Fruit fly (Drosophila melanogaster): ENCODE measurements around the gene fon.
A peak's percentile ranks its signal among the peaks of the same experiment; 100 is the strongest.

The fon gene

DNA sequence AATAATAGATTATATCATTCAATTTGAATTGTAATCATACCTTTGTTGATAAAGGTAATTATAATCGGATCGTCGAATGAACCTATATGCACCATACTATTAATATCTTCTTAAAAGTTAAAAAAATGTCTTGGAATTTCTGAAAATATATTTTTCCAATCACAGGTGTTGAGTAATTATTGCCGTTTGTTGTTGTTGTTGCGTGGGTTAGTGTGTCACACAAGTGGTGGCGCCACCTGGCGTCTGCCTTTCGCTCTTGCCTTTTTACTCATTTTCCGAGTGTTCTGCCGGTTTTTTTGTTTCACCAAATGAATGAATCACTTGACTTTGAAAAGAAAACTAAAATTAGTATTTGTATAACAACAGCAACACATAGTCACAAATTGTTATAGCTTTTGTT is 29.1 kb upstream of the fon start:
- TF ChIP-seq kay (GFP tag; ENCODE audit: borderline replicate concordance) (peak; percentile 62), CG7045 (GFP tag; optimal IDR thresholded peaks at IDR 0.05) (no peak), cnc (optimal IDR thresholded peaks at IDR 0.05) (no peak)

DNA sequence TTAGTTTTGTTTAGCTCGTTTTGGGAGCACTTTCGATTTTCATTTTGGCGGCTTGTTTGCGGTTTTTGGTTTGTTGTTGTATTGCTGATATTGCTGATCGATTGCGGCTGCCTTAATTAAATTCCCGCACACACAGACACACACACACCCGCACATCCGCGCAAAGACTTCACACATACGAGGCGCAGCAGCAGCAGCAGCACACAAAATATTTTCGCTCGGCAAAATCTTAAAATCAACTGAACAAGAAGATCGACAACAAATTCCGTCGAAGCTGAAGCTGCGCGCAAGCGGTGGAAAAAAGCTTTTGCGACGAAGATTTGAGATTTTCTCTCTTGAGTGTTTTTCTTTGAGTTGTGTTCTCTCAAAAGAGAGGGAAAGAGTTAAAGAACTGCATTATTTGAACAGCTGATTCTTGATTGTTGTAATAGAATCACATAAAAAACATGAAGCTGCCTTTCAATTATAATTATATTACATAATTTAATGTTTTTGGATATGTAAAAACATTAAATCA is 28.3 kb upstream of the fon start:
- TF ChIP-seq pad (GFP tag; optimal IDR thresholded peaks at IDR 0.05) (no peak), cic (GFP tag; optimal IDR thresholded peaks at IDR 0.05) (peak; percentile 38), CG11617 (GFP tag; optimal IDR thresholded peaks at IDR 0.05) (peak; percentile 26)

DNA sequence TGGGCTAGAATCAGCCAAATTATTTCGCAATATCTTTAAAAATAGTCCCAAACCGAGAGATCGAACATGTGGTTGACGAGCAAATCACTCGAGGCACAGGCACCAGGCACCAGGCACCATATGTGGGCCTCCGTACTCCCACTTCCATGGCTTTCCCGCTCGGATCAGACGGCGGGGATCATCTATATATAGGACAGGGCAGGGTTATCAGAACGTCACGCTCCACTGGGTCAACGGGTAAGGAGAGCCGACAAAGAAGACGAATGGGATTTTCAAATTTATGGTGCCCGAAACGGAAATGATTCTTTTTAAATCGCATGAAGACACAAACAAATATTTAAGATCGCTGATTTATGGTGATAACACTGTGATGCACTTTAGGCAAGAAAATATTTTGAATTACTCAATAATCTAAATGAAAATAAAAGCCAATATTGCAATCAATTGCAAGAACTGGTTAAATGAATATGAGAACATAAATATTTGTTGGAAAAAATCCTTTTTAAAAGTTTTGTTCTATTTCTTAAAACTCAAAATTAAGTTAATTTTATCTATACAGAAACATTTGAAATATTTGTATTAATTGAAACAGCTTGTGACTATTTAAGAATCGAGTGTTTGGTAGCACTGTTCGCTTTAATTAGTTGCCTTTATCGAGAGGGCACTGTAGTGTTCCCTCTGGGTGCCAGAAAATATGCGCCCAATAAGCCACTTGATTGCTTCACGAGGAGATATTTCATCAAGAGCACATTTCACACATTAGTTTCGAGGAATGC is 27.3 kb upstream of the fon start:
- no peak for TF ChIP-seq Crg-1 (GFP tag; optimal IDR thresholded peaks at IDR 0.05)
- TF ChIP-seq cnc (optimal IDR thresholded peaks at IDR 0.05): no peak
- TF ChIP-seq CG14711 (tag; optimal IDR thresholded peaks at IDR 0.05): no peak
- TF ChIP-seq Clk (GFP tag; optimal IDR thresholded peaks at IDR 0.05): no peak
- peak; percentile 60 for TF ChIP-seq kay (GFP tag; ENCODE audit: borderline replicate concordance)

DNA sequence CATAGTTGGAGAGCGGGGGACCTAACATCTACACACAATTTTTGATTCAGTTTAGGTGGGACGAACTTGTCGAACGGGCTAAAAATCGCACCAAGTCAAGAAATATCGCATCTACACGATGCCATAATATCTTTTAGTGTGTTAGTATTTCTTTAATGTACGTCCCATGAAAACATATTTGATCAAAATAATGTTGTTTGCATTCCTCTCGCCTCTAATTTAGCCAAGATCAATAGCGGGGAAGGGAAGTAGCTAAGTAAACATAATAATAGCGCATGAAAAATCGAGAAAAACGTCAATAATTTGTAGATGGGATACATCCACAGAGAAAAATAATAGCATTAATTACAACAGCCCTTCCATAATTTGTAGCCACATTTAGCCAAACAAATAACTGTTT is 26.0 kb upstream of the fon start:
- TF ChIP-seq CG14711 (tag; optimal IDR thresholded peaks at IDR 0.05): no peak
- no peak for TF ChIP-seq ovo (GFP tag; optimal IDR thresholded peaks at IDR 0.05)
- no peak for TF ChIP-seq Clk (GFP tag; optimal IDR thresholded peaks at IDR 0.05)
- no peak for TF ChIP-seq toe (GFP tag; optimal IDR thresholded peaks at IDR 0.05)
- no peak for TF ChIP-seq cic (GFP tag; optimal IDR thresholded peaks at IDR 0.05)
- TF ChIP-seq CG7101 (tag; optimal IDR thresholded peaks at IDR 0.05): no peak
- no peak for TF ChIP-seq pad (GFP tag; optimal IDR thresholded peaks at IDR 0.05)
- no peak for TF ChIP-seq CG11617 (GFP tag; optimal IDR thresholded peaks at IDR 0.05)
- no peak for TF ChIP-seq CG7045 (GFP tag; optimal IDR thresholded peaks at IDR 0.05)
- no peak for TF ChIP-seq CG33017 (tag; optimal IDR thresholded peaks at IDR 0.05)
- TF ChIP-seq CG1620 (GFP tag; optimal IDR thresholded peaks at IDR 0.05): no peak

DNA sequence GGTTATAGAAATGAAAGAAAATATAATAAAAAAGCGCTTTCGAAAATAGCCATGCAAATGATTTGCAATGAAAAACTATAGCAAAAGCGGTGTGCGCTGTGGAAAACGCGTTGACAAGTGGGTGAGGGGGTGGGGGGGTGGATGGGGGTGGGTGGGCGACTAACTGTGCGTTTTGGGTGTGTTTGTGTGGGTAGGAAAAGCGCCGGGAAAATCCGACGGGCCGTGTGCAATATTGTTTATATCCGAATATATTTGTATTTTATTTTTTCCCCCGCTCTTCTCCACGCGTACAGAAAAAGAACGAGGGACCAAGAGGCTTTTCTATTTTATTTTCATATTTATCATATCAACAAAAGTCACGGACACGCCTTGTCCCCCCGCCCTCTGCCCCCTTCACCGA is 20.4 kb upstream of the fon start:
- TF ChIP-seq tj (GFP tag; optimal IDR thresholded peaks at IDR 0.05) (no peak), cnc (optimal IDR thresholded peaks at IDR 0.05) (no peak), kay (GFP tag; ENCODE audit: borderline replicate concordance) (no peak)

DNA sequence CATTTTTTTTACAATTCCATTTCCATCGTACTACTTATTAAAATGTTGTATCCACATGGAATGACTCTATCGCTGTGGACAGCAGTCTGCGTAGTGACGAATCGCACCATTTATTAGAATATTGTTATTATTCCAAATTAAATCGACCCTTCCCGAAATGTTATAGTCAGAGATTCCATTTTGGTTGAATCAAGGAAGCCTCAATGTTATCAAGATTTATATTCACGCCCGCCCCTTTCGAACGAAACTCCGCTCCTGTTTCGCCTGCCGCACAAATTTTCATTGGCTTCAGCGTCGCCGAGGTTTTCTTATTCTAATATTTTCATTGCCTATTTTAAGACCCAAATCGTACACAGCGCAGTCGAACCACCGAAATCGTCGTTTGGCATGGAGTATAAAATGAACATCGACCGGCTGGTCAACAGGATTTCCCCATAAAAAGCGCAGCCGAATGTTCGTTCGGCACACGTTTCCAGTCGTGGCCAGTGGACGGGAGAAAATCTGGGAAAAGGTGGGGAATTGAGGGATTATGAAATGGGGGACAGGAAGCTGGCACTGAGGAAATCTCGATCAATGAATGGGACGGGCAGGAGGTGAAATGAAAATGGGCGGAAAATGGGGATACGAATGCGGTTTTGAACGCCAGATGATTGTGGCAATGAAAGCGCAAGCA is 19.8 kb upstream of the fon start:
- TF ChIP-seq CG5204 (GFP tag; optimal IDR thresholded peaks at IDR 0.05) (no peak), pad (GFP tag; optimal IDR thresholded peaks at IDR 0.05) (no peak), bab1 (GFP tag; optimal IDR thresholded peaks at IDR 0.05) (no peak), CG1620 (GFP tag; optimal IDR thresholded peaks at IDR 0.05) (no peak), Hr96 (GFP tag; optimal IDR thresholded peaks at IDR 0.05) (no peak), toe (GFP tag; optimal IDR thresholded peaks at IDR 0.05) (no peak), CG12768 (GFP tag; optimal IDR thresholded peaks at IDR 0.05) (no peak), Clk (GFP tag; optimal IDR thresholded peaks at IDR 0.05) (no peak), Crg-1 (GFP tag; optimal IDR thresholded peaks at IDR 0.05) (no peak), CG14711 (tag; optimal IDR thresholded peaks at IDR 0.05) (no peak), Mnt (GFP tag; optimal IDR thresholded peaks at IDR 0.05) (no peak), cnc (optimal IDR thresholded peaks at IDR 0.05) (no peak), tj (GFP tag; optimal IDR thresholded peaks at IDR 0.05) (no peak), CG11617 (GFP tag; optimal IDR thresholded peaks at IDR 0.05) (no peak), kay (GFP tag; ENCODE audit: borderline replicate concordance) (no peak), cic (GFP tag; optimal IDR thresholded peaks at IDR 0.05) (no peak), CG7045 (GFP tag; optimal IDR thresholded peaks at IDR 0.05) (no peak), ovo (GFP tag; optimal IDR thresholded peaks at IDR 0.05) (no peak), CG33017 (tag; optimal IDR thresholded peaks at IDR 0.05) (no peak)

DNA sequence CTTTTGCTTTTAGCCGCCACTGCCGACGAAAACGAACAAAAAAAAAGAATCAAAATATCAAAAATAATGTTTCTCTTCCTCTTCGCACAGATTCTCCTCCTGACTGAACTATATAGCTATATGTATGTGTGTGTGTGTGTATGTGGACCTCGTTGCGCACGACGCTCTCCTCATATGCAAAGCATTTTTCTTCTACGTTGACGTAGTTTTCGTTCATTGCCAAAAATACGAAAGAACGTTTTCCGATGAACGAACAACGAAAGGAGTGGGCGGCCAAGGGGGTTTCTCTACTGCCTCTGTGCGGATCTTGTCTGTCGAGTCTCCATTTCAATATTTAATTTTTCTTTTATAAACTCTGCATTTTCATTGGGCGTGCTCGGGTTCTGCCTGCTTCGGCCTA is 18.8 kb upstream of the fon start:
- TF ChIP-seq CG1620 (GFP tag; optimal IDR thresholded peaks at IDR 0.05) (no peak), cic (GFP tag; optimal IDR thresholded peaks at IDR 0.05) (no peak), ovo (GFP tag; optimal IDR thresholded peaks at IDR 0.05) (no peak), Crg-1 (GFP tag; optimal IDR thresholded peaks at IDR 0.05) (no peak), CG14711 (tag; optimal IDR thresholded peaks at IDR 0.05) (no peak), CG33017 (tag; optimal IDR thresholded peaks at IDR 0.05) (no peak), CG5204 (GFP tag; optimal IDR thresholded peaks at IDR 0.05) (no peak), CG12768 (GFP tag; optimal IDR thresholded peaks at IDR 0.05) (no peak), cnc (optimal IDR thresholded peaks at IDR 0.05) (no peak), tj (GFP tag; optimal IDR thresholded peaks at IDR 0.05) (no peak), bab1 (GFP tag; optimal IDR thresholded peaks at IDR 0.05) (no peak), Hr96 (GFP tag; optimal IDR thresholded peaks at IDR 0.05) (no peak)
